Fruit fly (Drosophila melanogaster) whole organism, embryonic: ENCODE measurements around the gene kat80.

Experiments used
- Bteb2 ChIP-seq: fragments of 200-800 bp; sonication (Bioruptor generic); optimal IDR thresholded peaks from 2 replicates; lab custom pipeline; 2016; ENCODE audit warnings: missing biosample characterization, missing genetic modification characterization
- C15 ChIP-seq: fragments of 200-800 bp; sonication (Bioruptor generic); IDR thresholded peaks from 3 replicates; pipeline ENCODE4 v1.3.6; 2022; ENCODE audit warnings: missing biosample characterization, missing genetic modification characterization
- CG10209 ChIP-seq: fragments of 200-800 bp; sonication (Bioruptor generic); optimal IDR thresholded peaks from 3 replicates; lab custom pipeline; 2017; ENCODE audit warnings: missing biosample characterization, mild to moderate bottlenecking, missing genetic modification characterization, missing genetic modification reagents
- CG10267 ChIP-seq: fragments of 200-800 bp; sonication (Bioruptor generic); optimal IDR thresholded peaks from 2 replicates; lab custom pipeline; 2018; ENCODE audit warnings: missing biosample characterization, mild to moderate bottlenecking, missing genetic modification characterization, moderate library complexity
- CG10431 ChIP-seq: fragments of 200-800 bp; sonication (Bioruptor generic); optimal IDR thresholded peaks from 3 replicates; lab custom pipeline; 2018; ENCODE audit warnings: missing biosample characterization, mild to moderate bottlenecking, missing genetic modification characterization
- CG10979 ChIP-seq: fragments of 200-800 bp; sonication (Bioruptor generic); optimal IDR thresholded peaks from 2 replicates; lab custom pipeline; 2018; ENCODE audit warnings: missing biosample characterization, mild to moderate bottlenecking, missing genetic modification characterization, moderate library complexity
- CG11560 ChIP-seq: fragments of 200-800 bp; sonication (Bioruptor generic); IDR thresholded peaks from 3 replicates; pipeline ENCODE4 v1.3.6; 2022; ENCODE audit warnings: missing biosample characterization, missing genetic modification characterization
- CG11723 ChIP-seq: fragments of 200-800 bp; sonication (Bioruptor generic); optimal IDR thresholded peaks from 2 replicates; lab custom pipeline; 2017; ENCODE audit warnings: missing biosample characterization, mild to moderate bottlenecking, missing genetic modification characterization
- CG12071 ChIP-seq: fragments of 200-800 bp; sonication (Bioruptor generic); optimal IDR thresholded peaks from 3 replicates; lab custom pipeline; 2018; ENCODE audit warnings: missing biosample characterization, mild to moderate bottlenecking, missing genetic modification characterization
- CG14441 ChIP-seq: fragments of 200-800 bp; sonication (Bioruptor generic); IDR thresholded peaks from 2 replicates; pipeline ENCODE4 v1.3.6; 2022; ENCODE audit warnings: missing biosample characterization, missing genetic modification characterization
- CG17359 ChIP-seq: fragments of 200-800 bp; sonication (Bioruptor generic); optimal IDR thresholded peaks from 3 replicates; lab custom pipeline; 2018; ENCODE audit warnings: missing biosample characterization, mild to moderate bottlenecking, missing genetic modification characterization, moderate library complexity
- CG1832 ChIP-seq: fragments of 200-800 bp; sonication (Bioruptor generic); optimal IDR thresholded peaks from 2 replicates; lab custom pipeline; 2017; ENCODE audit warnings: missing biosample characterization, mild to moderate bottlenecking, missing genetic modification characterization, inconsistent platforms
- CG2116 ChIP-seq: fragments of 200-800 bp; sonication (Bioruptor generic); optimal IDR thresholded peaks from 3 replicates; lab custom pipeline; 2018; ENCODE audit warnings: missing biosample characterization, mild to moderate bottlenecking, missing genetic modification characterization
- CG42726 ChIP-seq: fragments of 200-800 bp; sonication (Bioruptor generic); IDR thresholded peaks from 2 replicates; pipeline ENCODE4 v1.3.6; 2022; ENCODE audit warnings: missing biosample characterization, missing genetic modification characterization; ENCODE audit not compliant: partially characterized antibody
- CG6175 ChIP-seq: fragments of 200-800 bp; sonication (Bioruptor generic); IDR thresholded peaks from 3 replicates; pipeline ENCODE4 v1.3.6; 2022; ENCODE audit warnings: missing biosample characterization, missing genetic modification characterization
- CG6791 ChIP-seq: fragments of 200-800 bp; sonication (Bioruptor generic); IDR thresholded peaks from 3 replicates; pipeline ENCODE4 v1.3.6; 2022; ENCODE audit warnings: missing biosample characterization, missing genetic modification characterization; ENCODE audit not compliant: partially characterized antibody
- CG7839 ChIP-seq: fragments of 200-800 bp; sonication (Bioruptor generic); optimal IDR thresholded peaks from 3 replicates; lab custom pipeline; 2018; ENCODE audit warnings: missing biosample characterization, mild to moderate bottlenecking, missing genetic modification characterization, moderate library complexity
- CG8290 ChIP-seq, 3 experiments: fragments of 200-800 bp; sonication (Bioruptor generic); optimal IDR thresholded peaks; 2 replicates each; lab custom pipeline; 2016 to 2019; ENCODE audit warnings: missing biosample characterization in 3 of 3, missing genetic modification characterization in 3 of 3, mild to moderate bottlenecking in 2 of 3, moderate library complexity in 1 of 3
- CG8359 ChIP-seq: fragments of 200-800 bp; sonication (Bioruptor generic); optimal IDR thresholded peaks from 2 replicates; lab custom pipeline; 2017; ENCODE audit warnings: missing biosample characterization, mild to moderate bottlenecking, missing genetic modification characterization, borderline replicate concordance
- CG8478 ChIP-seq: fragments of >200 bp; optimal IDR thresholded peaks from 2 replicates; lab custom pipeline; 2018
- CG8765 ChIP-seq: fragments of 200-800 bp; sonication (Bioruptor generic); IDR thresholded peaks from 2 replicates; pipeline ENCODE4 v1.3.6; 2022; ENCODE audit warnings: missing biosample characterization, missing genetic modification characterization
- CG9727 ChIP-seq: fragments of 200-800 bp; sonication (Bioruptor generic); optimal IDR thresholded peaks from 3 replicates; lab custom pipeline; 2017; ENCODE audit warnings: missing biosample characterization, mild to moderate bottlenecking, missing genetic modification characterization
- CG9797 ChIP-seq: fragments of 200-800 bp; sonication (Bioruptor generic); optimal IDR thresholded peaks from 3 replicates; lab custom pipeline; 2018; ENCODE audit warnings: missing biosample characterization, mild to moderate bottlenecking, missing genetic modification characterization
- CkIIα-i1 ChIP-seq: fragments of 200-800 bp; sonication (Bioruptor generic); IDR thresholded peaks from 2 replicates; pipeline ENCODE4 v1.3.6; 2022; ENCODE audit warnings: missing biosample characterization, missing genetic modification characterization
- Ets65A ChIP-seq: fragments of 200-800 bp; sonication (Bioruptor generic); peaks from one replicate; lab custom pipeline; 2016; ENCODE audit warnings: missing biosample characterization, missing genetic modification characterization
- Fer1 ChIP-seq: fragments of 200-800 bp; sonication (Bioruptor generic); optimal IDR thresholded peaks from 2 replicates; lab custom pipeline; 2017; ENCODE audit warnings: missing biosample characterization, mild to moderate bottlenecking, missing genetic modification characterization
- Hey ChIP-seq: fragments of 200-800 bp; sonication (Bioruptor generic); optimal IDR thresholded peaks from 3 replicates; lab custom pipeline; 2018; ENCODE audit warnings: missing biosample characterization, mild to moderate bottlenecking, missing genetic modification characterization
- Hmr ChIP-seq: fragments of 200-800 bp; sonication (Bioruptor generic); optimal IDR thresholded peaks from 3 replicates; lab custom pipeline; 2017; ENCODE audit warnings: mild to moderate bottlenecking, missing biosample characterization, missing genetic modification reagents, missing genetic modification characterization
- Kr ChIP-seq: fragments of 200-800 bp; sonication (Bioruptor generic); optimal IDR thresholded peaks from 2 replicates; lab custom pipeline; 2017; ENCODE audit warnings: missing biosample characterization, mild to moderate bottlenecking, missing genetic modification characterization
- MESR4 ChIP-seq: fragments of 200-800 bp; sonication (Bioruptor generic); optimal IDR thresholded peaks from 2 replicates; lab custom pipeline; 2018; ENCODE audit warnings: missing biosample characterization, mild to moderate bottlenecking, missing genetic modification characterization, moderate library complexity
- Myb ChIP-seq: fragments of 200-800 bp; sonication (Bioruptor generic); optimal IDR thresholded peaks from 2 replicates; lab custom pipeline; 2016; ENCODE audit warnings: missing biosample characterization, missing genetic modification characterization
- Ssrp ChIP-seq: fragments of 200-800 bp; sonication (Bioruptor generic); optimal IDR thresholded peaks from 2 replicates; lab custom pipeline; 2018; ENCODE audit warnings: missing biosample characterization, mild to moderate bottlenecking, missing genetic modification characterization, moderate library complexity
- Tbp ChIP-seq: fragments of >200 bp; optimal IDR thresholded peaks from 2 replicates; lab custom pipeline; 2018; ENCODE audit warnings: missing biosample characterization, missing genetic modification characterization
- Usf ChIP-seq: fragments of 200-800 bp; sonication (Bioruptor generic); optimal IDR thresholded peaks from 2 replicates; lab custom pipeline; 2017; ENCODE audit warnings: missing genotype, missing biosample characterization, missing genetic modification characterization
- YL-1 ChIP-seq: fragments of 200-800 bp; sonication (Bioruptor generic); optimal IDR thresholded peaks from 3 replicates; lab custom pipeline; 2017; ENCODE audit warnings: missing biosample characterization, mild to moderate bottlenecking, missing genetic modification characterization
- btn ChIP-seq: fragments of 200-800 bp; sonication (Bioruptor generic); optimal IDR thresholded peaks from 2 replicates; lab custom pipeline; 2016; ENCODE audit warnings: missing biosample characterization, missing genetic modification characterization
- chinmo ChIP-seq: fragments of 200-800 bp; sonication (Bioruptor generic); IDR thresholded peaks from 4 replicates; pipeline ENCODE4 v1.3.6; 2022; ENCODE audit warnings: missing biosample characterization, missing genetic modification characterization; ENCODE audit not compliant: partially characterized antibody
- dan ChIP-seq: fragments of 200-800 bp; sonication (Bioruptor generic); IDR thresholded peaks from 2 replicates; pipeline ENCODE4 v1.3.6; 2022; ENCODE audit warnings: missing biosample characterization, missing genetic modification characterization
- emc ChIP-seq: fragments of 200-800 bp; sonication (Bioruptor generic); optimal IDR thresholded peaks from 2 replicates; lab custom pipeline; 2016; ENCODE audit warnings: missing biosample characterization, missing genetic modification characterization
- pfk ChIP-seq: fragments of 200-800 bp; sonication (Bioruptor generic); optimal IDR thresholded peaks from 2 replicates; lab custom pipeline; 2018; ENCODE audit warnings: missing biosample characterization, mild to moderate bottlenecking, missing genetic modification characterization, moderate library complexity
- rib ChIP-seq: fragments of 200-800 bp; sonication (Bioruptor generic); IDR thresholded peaks from 2 replicates; pipeline ENCODE4 v1.3.6; 2022; ENCODE audit warnings: missing biosample characterization, missing genetic modification characterization
- schlank ChIP-seq: fragments of 200-800 bp; sonication (Bioruptor generic); optimal IDR thresholded peaks from 2 replicates; lab custom pipeline; 2018; ENCODE audit warnings: missing biosample characterization, mild to moderate bottlenecking, missing genetic modification characterization
- sim ChIP-seq: fragments of 200-800 bp; sonication (Bioruptor generic); IDR thresholded peaks from 2 replicates; pipeline ENCODE4 v1.3.6; 2022; ENCODE audit warnings: missing biosample characterization, missing genetic modification characterization
- sr ChIP-seq: fragments of 200-800 bp; sonication (Bioruptor generic); IDR thresholded peaks from 3 replicates; pipeline ENCODE4 v1.3.6; 2022; ENCODE audit warnings: missing biosample characterization, missing genetic modification characterization
- sug ChIP-seq: fragments of 200-800 bp; optimal IDR thresholded peaks from 2 replicates; lab custom pipeline; 2019; ENCODE audit warnings: missing biosample characterization, mild to moderate bottlenecking, missing genetic modification characterization, moderate library complexity
- tin ChIP-seq: fragments of 200-800 bp; sonication (Bioruptor generic); optimal IDR thresholded peaks from 3 replicates; lab custom pipeline; 2016; ENCODE audit warnings: missing biosample characterization, missing genetic modification characterization
- tll ChIP-seq, 2 experiments: fragments of 200-800 bp in 1 of 2; fragments of >200 bp in 1 of 2; sonication (Bioruptor generic) in 1 of 2; optimal IDR thresholded peaks; 2 replicates each; lab custom pipeline; 2017 to 2019; ENCODE audit warnings: missing biosample characterization in 2 of 2, missing genetic modification characterization in 2 of 2, mild to moderate bottlenecking in 1 of 2, moderate library complexity in 1 of 2
- unpg ChIP-seq: fragments of 200-800 bp; sonication (Bioruptor generic); optimal IDR thresholded peaks from 3 replicates; lab custom pipeline; 2018; ENCODE audit warnings: missing biosample characterization, mild to moderate bottlenecking, missing genetic modification characterization, moderate library complexity

Gene kat80

dm6 chrX:16296423-16297292 is 20.7 kb upstream of the kat80 start, which contains the start of gene CG3632 (continued):
- no peak for TF ChIP-seq sim (GFP tag; lab: Robert Waterston, UW)
- peak; percentile 51 for TF ChIP-seq tin (GFP tag; lab: Kevin White, UChicago)
- TF ChIP-seq CG8765 (GFP tag; lab: Robert Waterston, UW) = no peak
- TF ChIP-seq MESR4 (GFP tag; lab: Kevin White, UChicago) = peak; percentile 63
- TF ChIP-seq CG10209 = peak; percentile 2
- TF ChIP-seq CG6791 (GFP tag; lab: Robert Waterston, UW) = peak; percentile 94
- TF ChIP-seq Ssrp (tag; lab: Kevin White, UChicago) = no peak
- no peak for TF ChIP-seq schlank
- TF ChIP-seq CG2116 = peak; percentile 85
- peak; percentile 61; the same call in 1 of the 2 replicates for TF ChIP-seq rib (GFP tag; lab: Robert Waterston, UW)
- TF ChIP-seq Usf (GFP tag; lab: Kevin White, UChicago) = no peak
- no peak for TF ChIP-seq Hey
- TF ChIP-seq CkIIα-i1 (GFP tag; lab: Robert Waterston, UW) = no peak
- TF ChIP-seq tll (GFP tag; optimal IDR thresholded peaks at IDR 0.05; lab: Kevin White, UChicago) = no peak
- no peak for TF ChIP-seq Bteb2 (GFP tag; lab: Kevin White, UChicago)
- TF ChIP-seq CG9797 = peak; percentile 30
- no peak for TF ChIP-seq btn (GFP tag; lab: Kevin White, UChicago)
- no peak for TF ChIP-seq dan (GFP tag; lab: Robert Waterston, UW)
- no peak for TF ChIP-seq CG8359
- TF ChIP-seq Kr (GFP tag; lab: Kevin White, UChicago) = no peak
- TF ChIP-seq CG12071 = no peak
- no peak for TF ChIP-seq CG10431 (GFP tag; lab: Kevin White, UChicago)
- TF ChIP-seq Fer1 (GFP tag; lab: Kevin White, UChicago) = no peak
- no peak for TF ChIP-seq CG11723
- TF ChIP-seq C15 (GFP tag; lab: Robert Waterston, UW) = no peak
- TF ChIP-seq CG6175 = peak; percentile 39; the same call in 1 of the 3 replicates
- peak; percentile 17 for TF ChIP-seq CG8290 (GFP tag; optimal IDR thresholded peaks at IDR 0.05; lab: Kevin White, UChicago)
- peak in 1 of 2 experiments; percentile 81 for TF ChIP-seq CG8290 (tag; optimal IDR thresholded peaks at IDR 0.05; lab: Kevin White, UChicago)
- TF ChIP-seq CG9727 (GFP tag; lab: Kevin White, UChicago) = peak; percentile 7
- no peak for TF ChIP-seq CG1832
- TF ChIP-seq Myb (GFP tag; lab: Kevin White, UChicago) = peak; percentile 54
- no peak for TF ChIP-seq Tbp (GFP tag; lab: Kevin White, UChicago)
- no peak for TF ChIP-seq sr (GFP tag; lab: Robert Waterston, UW)
- TF ChIP-seq CG10267 (tag; lab: Kevin White, UChicago) = peak; percentile 93
- no peak for TF ChIP-seq emc (GFP tag; lab: Kevin White, UChicago)
- peak; percentile 65; the same call in 2 of the 3 replicates for TF ChIP-seq CG11560 (tag; lab: Robert Waterston, UW)
- TF ChIP-seq unpg (GFP tag; lab: Kevin White, UChicago) = no peak
- TF ChIP-seq CG7839 (tag; lab: Kevin White, UChicago) = no peak
- TF ChIP-seq YL-1 (GFP tag; lab: Kevin White, UChicago) = peak; percentile 85
- TF ChIP-seq sug (tag; lab: Kevin White, UChicago) = peak; percentile 46
- peak; percentile 61 for TF ChIP-seq CG14441 (GFP tag; lab: Robert Waterston, UW)
- peak; percentile 74; the same call in 1 of the 2 replicates for TF ChIP-seq CG42726 (GFP tag; lab: Robert Waterston, UW)
- TF ChIP-seq CG8478 (lab: Kevin White, UChicago) = no peak
- no peak for TF ChIP-seq CG10979 (tag; lab: Kevin White, UChicago)
- peak; percentile 88; the same call in 3 of the 4 replicates for TF ChIP-seq chinmo (GFP tag; lab: Robert Waterston, UW)
- TF ChIP-seq pfk = peak; percentile 88
- TF ChIP-seq CG17359 (tag; lab: Kevin White, UChicago) = no peak
- no peak for TF ChIP-seq Hmr (GFP tag; lab: Kevin White, UChicago)
- TF ChIP-seq Ets65A = no peak
